Worm (Caenorhabditis elegans) whole organism, L4 larva: ENCODE data around the gene F58F9.9.

ENCODE experiments used
- F49E8.2 ChIP-seq: sonication (generic microtip); optimal IDR thresholded peaks from 2 replicates; lab custom pipeline; 2016; ENCODE audit warnings: missing compliant biosample characterization, mild to moderate bottlenecking, missing genetic modification characterization, borderline replicate concordance
- ZK337.2 ChIP-seq: fragments of 200-800 bp; sonication (Bioruptor generic); IDR thresholded peaks from 2 replicates; pipeline ENCODE4 v1.3.6; 2022; ENCODE audit warnings: missing genetic modification reagents, missing genetic modification characterization, missing compliant biosample characterization
- ceh-62 ChIP-seq: sonication (generic microtip); optimal IDR thresholded peaks from 2 replicates; lab custom pipeline; 2017; ENCODE audit warnings: missing biosample characterization, missing genetic modification characterization
- ceh-82 ChIP-seq: sonication (generic microtip); optimal IDR thresholded peaks from 2 replicates; lab custom pipeline; 2017; ENCODE audit warnings: missing biosample characterization, missing genetic modification characterization
- fos-1 ChIP-seq: fragments of 150-350 bp; optimal IDR thresholded peaks from 2 replicates; lab custom pipeline; 2014; ENCODE audit warnings: missing biosample characterization, missing genetic modification characterization
- mep-1 ChIP-seq: fragments of 150-350 bp; sonication (generic microtip); optimal IDR thresholded peaks from 3 replicates; lab custom pipeline; 2014; ENCODE audit warnings: missing biosample characterization, missing genetic modification characterization
- mxl-3 ChIP-seq: fragments of 200-800 bp; sonication (Bioruptor generic); optimal IDR thresholded peaks from 2 replicates; lab custom pipeline; 2018; ENCODE audit warnings: mild to moderate bottlenecking, missing genetic modification characterization, missing compliant biosample characterization
- pha-4 ChIP-seq, 2 experiments: fragments of 150-350 bp in 1 of 2; fragments of 200-800 bp in 1 of 2; sonication (Bioruptor generic) in 1 of 2; IDR thresholded peaks in 1 of 2; optimal IDR thresholded peaks in 1 of 2; 2 replicates each; pipeline versions ENCODE4 v1.3.6 to Lab custom; 2014 to 2022; ENCODE audit warnings: missing genetic modification characterization in 2 of 2, missing genetic modification reagents in 2 of 2, missing biosample characterization in 1 of 2, missing compliant biosample characterization in 1 of 2
- sdz-12 ChIP-seq: fragments of 200-800 bp; sonication (Bioruptor generic); optimal IDR thresholded peaks from 2 replicates; lab custom pipeline; 2018; ENCODE audit warnings: mild to moderate bottlenecking, missing genetic modification characterization, missing compliant biosample characterization
- skn-1 ChIP-seq: fragments of 150-350 bp; optimal IDR thresholded peaks from 2 replicates; lab custom pipeline; 2014; ENCODE audit warnings: missing biosample characterization, missing genetic modification characterization
- snpc-4 ChIP-seq: fragments of 150-350 bp; optimal IDR thresholded peaks from 2 replicates; lab custom pipeline; 2014; ENCODE audit warnings: missing biosample characterization, missing genetic modification characterization
- unc-39 ChIP-seq: sonication (generic microtip); optimal IDR thresholded peaks from 2 replicates; lab custom pipeline; 2017; ENCODE audit warnings: missing biosample characterization, missing genetic modification characterization

DNA sequence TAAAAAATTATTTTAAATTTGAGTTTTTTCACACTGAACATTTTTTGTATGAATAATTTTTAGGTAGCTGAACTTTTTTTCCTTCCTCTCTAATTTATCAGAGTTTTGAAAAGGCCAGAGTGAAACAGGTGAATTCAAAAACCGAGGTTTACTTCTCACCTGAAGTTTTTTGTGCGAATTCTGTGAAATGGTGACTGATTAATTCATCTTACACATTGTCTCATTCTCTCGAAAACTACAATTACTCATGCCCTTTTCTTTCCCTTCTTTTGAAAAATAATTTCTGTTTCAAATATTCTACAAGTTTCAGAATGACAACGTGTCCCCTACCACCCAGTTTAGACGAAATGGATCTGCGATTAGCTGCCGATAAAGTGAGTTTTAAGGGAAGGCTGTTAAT lies 38.3 kb upstream of the F58F9.9 start, which contains the start of gene tkr-2:
- TF ChIP-seq mxl-3, result no peak
- TF ChIP-seq sdz-12 (GFP tag; lab: Kevin White, UChicago), result no peak
- TF ChIP-seq pha-4 (GFP tag; IDR thresholded peaks at IDR 0.05; lab: Robert Waterston, UW), result no peak
- TF ChIP-seq pha-4 (tag; optimal IDR thresholded peaks at IDR 0.05; lab: Kevin White, UChicago), result no peak
- no peak for TF ChIP-seq fos-1 (tag; lab: Kevin White, UChicago)
- TF ChIP-seq unc-39 (tag; lab: Kevin White, UChicago), result no peak
- no peak for TF ChIP-seq F49E8.2 (tag; lab: Kevin White, UChicago)
- TF ChIP-seq skn-1, result no peak
- no peak for TF ChIP-seq ceh-62
- TF ChIP-seq snpc-4 (tag; lab: Kevin White, UChicago), result no peak
- no peak for TF ChIP-seq mep-1 (tag; lab: Kevin White, UChicago)
- TF ChIP-seq ZK337.2 (GFP tag; lab: Robert Waterston, UW), result no peak
- TF ChIP-seq ceh-82 (tag; lab: Kevin White, UChicago), result no peak
